Fruit fly (Drosophila melanogaster) S2 (cell line): ENCODE measurements around the gene CG9673.

Source experiments
- CG8478 ChIP-seq: fragments of >200 bp; optimal IDR thresholded peaks from 2 replicates; lab custom pipeline; 2018
- CTCF ChIP-seq, 2 experiments: fragments of >200 bp; optimal IDR thresholded peaks; 2 replicates each; lab custom pipeline; 2018

dm6 chrX:16724544-16724943 lies 20.9 kb upstream of the CG9673 start:
- TF ChIP-seq CTCF (optimal IDR thresholded peaks at IDR 0.05; lab: Kevin White, UChicago) (no peak), CG8478 (lab: Kevin White, UChicago) (no peak)
